Worm (Caenorhabditis elegans) whole organism, early embryonic: ENCODE results near the gene W06D11.2.

Experiments used
- B0310.2 ChIP-seq: sonication (generic microtip); optimal IDR thresholded peaks from 2 replicates; lab custom pipeline; 2016; ENCODE audit warnings: mild to moderate bottlenecking, missing genetic modification characterization, missing compliant biosample characterization
- F13C5.2 ChIP-seq: sonication (generic microtip); optimal IDR thresholded peaks from 2 replicates; lab custom pipeline; 2017; ENCODE audit warnings: mild to moderate bottlenecking, missing genetic modification characterization, inconsistent platforms, missing compliant biosample characterization
- ama-1 ChIP-seq: fragments of 150-350 bp; optimal IDR thresholded peaks from 2 replicates; lab custom pipeline; 2014
- ceh-13 ChIP-seq: fragments of 200-800 bp; sonication (Bioruptor generic); optimal IDR thresholded peaks from 2 replicates; lab custom pipeline; 2018; ENCODE audit warnings: mild to moderate bottlenecking, missing genetic modification characterization, missing compliant biosample characterization
- ets-7 ChIP-seq: sonication (generic microtip); optimal IDR thresholded peaks from 2 replicates; lab custom pipeline; 2016; ENCODE audit warnings: missing genotype, missing genetic modification characterization, missing compliant biosample characterization
- flt-1 ChIP-seq: fragments of 200-800 bp; sonication (Bioruptor generic); IDR thresholded peaks from 2 replicates; pipeline ENCODE4 v1.3.6; 2022; ENCODE audit warnings: missing genetic modification characterization, missing compliant biosample characterization
- hmbx-1 ChIP-seq: sonication (generic microtip); optimal IDR thresholded peaks from 2 replicates; lab custom pipeline; 2016; ENCODE audit warnings: mild to moderate bottlenecking, missing genetic modification characterization, missing compliant biosample characterization
- hmg-4 ChIP-seq: fragments of 200-800 bp; sonication (Bioruptor generic); optimal IDR thresholded peaks from 2 replicates; lab custom pipeline; 2018; ENCODE audit warnings: mild to moderate bottlenecking, missing genetic modification characterization, missing compliant biosample characterization
- hnd-1 ChIP-seq: sonication (generic microtip); optimal IDR thresholded peaks from 2 replicates; lab custom pipeline; 2016; ENCODE audit warnings: missing genetic modification characterization, missing compliant biosample characterization
- pes-1 ChIP-seq: fragments of 200-800 bp; sonication (Bioruptor generic); IDR thresholded peaks from 2 replicates; pipeline ENCODE4 v1.3.6; 2022; ENCODE audit warnings: missing genetic modification reagents, missing genetic modification characterization, missing compliant biosample characterization
- scrt-1 ChIP-seq: fragments of 200-800 bp; sonication (Bioruptor generic); IDR thresholded peaks from 2 replicates; pipeline ENCODE4 v1.3.6; 2022; ENCODE audit warnings: missing genetic modification characterization, missing compliant biosample characterization
- sea-1 ChIP-seq: fragments of 200-800 bp; sonication (Bioruptor generic); conservative IDR thresholded peaks from 2 replicates; pipeline ENCODE4 v1.3.6; 2022; ENCODE audit warnings: missing genetic modification characterization, missing compliant biosample characterization

ce11 chrX:12313779-12314178 lies 17.2 kb upstream of the W06D11.2 start:
- TF ChIP-seq ama-1 (lab: Kevin White, UChicago): no peak
- TF ChIP-seq hmbx-1 (tag; lab: Kevin White, UChicago): no peak
- TF ChIP-seq scrt-1 (GFP tag; lab: Robert Waterston, UW): no peak
- TF ChIP-seq B0310.2: no peak
- no peak for TF ChIP-seq flt-1 (GFP tag; lab: Robert Waterston, UW)
- no peak for TF ChIP-seq ceh-13 (GFP tag; lab: Kevin White, UChicago)
- TF ChIP-seq hnd-1 (tag; lab: Kevin White, UChicago): no peak
- no peak for TF ChIP-seq pes-1 (GFP tag; lab: Robert Waterston, UW)
- TF ChIP-seq sea-1: no peak
- no peak for TF ChIP-seq ets-7 (tag; lab: Kevin White, UChicago)
- TF ChIP-seq F13C5.2 (tag; lab: Kevin White, UChicago): no peak
- TF ChIP-seq hmg-4 (GFP tag; lab: Kevin White, UChicago): no peak
